Worm (Caenorhabditis elegans) whole organism, L4 larva: ENCODE results near the gene R05G6.4.

Experiments
- F26F4.8 ChIP-seq: fragments of 200-800 bp; sonication (Bioruptor generic); conservative IDR thresholded peaks from 2 replicates; pipeline ENCODE4 v1.3.6; 2022; ENCODE audit warnings: missing genetic modification characterization, missing compliant biosample characterization
- R02D3.7 ChIP-seq: fragments of 150-350 bp; sonication (generic microtip); optimal IDR thresholded peaks from 3 replicates; lab custom pipeline; 2014; ENCODE audit warnings: missing biosample characterization, missing genetic modification characterization
- T26A8.4 ChIP-seq: fragments of 200-800 bp; sonication (Bioruptor generic); IDR thresholded peaks from 2 replicates; pipeline ENCODE4 v1.3.6; 2022; ENCODE audit warnings: missing genetic modification characterization, missing compliant biosample characterization
- aha-1 ChIP-seq: fragments of 150-350 bp; peaks from one replicate; lab custom pipeline; 2014; ENCODE audit warnings: missing biosample characterization, missing genetic modification characterization
- arid-1 ChIP-seq: fragments of 200-800 bp; sonication (Bioruptor generic); conservative IDR thresholded peaks from 2 replicates; pipeline ENCODE4 v1.3.6; 2022; ENCODE audit warnings: missing genetic modification reagents, missing genetic modification characterization, missing compliant biosample characterization
- ceh-32 ChIP-seq: sonication (generic microtip); optimal IDR thresholded peaks from 2 replicates; lab custom pipeline; 2016; ENCODE audit warnings: mild to moderate bottlenecking, missing genetic modification characterization, missing compliant biosample characterization; ENCODE audit not compliant: poor library complexity
- ceh-44 ChIP-seq: fragments of 200-800 bp; sonication (Bioruptor generic); IDR thresholded peaks from 2 replicates; pipeline ENCODE4 v1.3.6; 2022; ENCODE audit warnings: missing genetic modification reagents, missing genetic modification characterization, missing compliant biosample characterization
- ceh-62 ChIP-seq: sonication (generic microtip); optimal IDR thresholded peaks from 2 replicates; lab custom pipeline; 2017; ENCODE audit warnings: missing biosample characterization, missing genetic modification characterization
- ctbp-1 ChIP-seq: fragments of 200-800 bp; sonication (Bioruptor generic); IDR thresholded peaks from 2 replicates; pipeline ENCODE4 v1.3.6; 2022; ENCODE audit warnings: missing genetic modification reagents, missing genetic modification characterization, missing compliant biosample characterization
- daf-12 ChIP-seq: fragments of 150-350 bp; optimal IDR thresholded peaks from 2 replicates; lab custom pipeline; 2014; ENCODE audit warnings: missing biosample characterization, missing genetic modification reagents, missing genetic modification characterization
- daf-16 ChIP-seq, 3 experiments: sonication (generic microtip); optimal IDR thresholded peaks; 2 replicates each; lab custom pipeline; 2016 to 2017; ENCODE audit warnings: missing genetic modification characterization in 3 of 3, missing genetic modification reagents in 3 of 3, mild to moderate bottlenecking in 2 of 3, missing compliant biosample characterization in 2 of 3, missing biosample characterization in 1 of 3, moderate library complexity in 1 of 3
- daf-19 ChIP-seq: fragments of 200-800 bp; sonication (Bioruptor generic); conservative IDR thresholded peaks from 2 replicates; pipeline ENCODE4 v1.3.6; 2022; ENCODE audit warnings: missing genetic modification characterization, missing compliant biosample characterization
- daf-8 ChIP-seq: fragments of 200-800 bp; sonication (Bioruptor generic); IDR thresholded peaks from 2 replicates; pipeline ENCODE4 v1.3.6; 2022; ENCODE audit warnings: missing genetic modification characterization, missing compliant biosample characterization
- dmd-6 ChIP-seq: fragments of 200-800 bp; sonication (Bioruptor generic); IDR thresholded peaks from 2 replicates; pipeline ENCODE4 v1.3.6; 2022; ENCODE audit warnings: missing genetic modification reagents, missing genetic modification characterization, missing compliant biosample characterization
- dmd-8 ChIP-seq: fragments of 200-800 bp; sonication (Bioruptor generic); IDR thresholded peaks from 2 replicates; pipeline ENCODE4 v1.3.6; 2022; ENCODE audit warnings: missing genetic modification characterization, missing compliant biosample characterization
- duxl-1 ChIP-seq: sonication (generic microtip); optimal IDR thresholded peaks from 2 replicates; lab custom pipeline; 2016; ENCODE audit warnings: mild to moderate bottlenecking, missing genetic modification characterization, moderate library complexity, missing compliant biosample characterization; ENCODE audit not compliant: poor library complexity
- dve-1 ChIP-seq: sonication (generic microtip); optimal IDR thresholded peaks from 2 replicates; lab custom pipeline; 2017; ENCODE audit warnings: antibody characterized with exemption, mild to moderate bottlenecking, missing genetic modification characterization, missing compliant biosample characterization; ENCODE audit not compliant: insufficient read depth
- gei-8 ChIP-seq: fragments of 200-800 bp; sonication (Bioruptor generic); optimal IDR thresholded peaks from 2 replicates; lab custom pipeline; 2018; ENCODE audit warnings: mild to moderate bottlenecking, missing genetic modification characterization, missing compliant biosample characterization
- hif-1 ChIP-seq, 2 experiments: sonication (generic microtip); optimal IDR thresholded peaks; 2 replicates each; lab custom pipeline; 2016 to 2017; ENCODE audit warnings: missing compliant biosample characterization in 2 of 2, missing genetic modification characterization in 2 of 2, missing genetic modification reagents in 2 of 2, missing genotype in 2 of 2, mild to moderate bottlenecking in 1 of 2
- lin-1 ChIP-seq: fragments of 200-800 bp; sonication (Bioruptor generic); IDR thresholded peaks from 2 replicates; pipeline ENCODE4 v1.3.6; 2022; ENCODE audit warnings: missing genetic modification reagents, missing genetic modification characterization, missing compliant biosample characterization
- lsy-2 ChIP-seq, 2 experiments: fragments of 150-350 bp in 1 of 2; sonication (generic microtip) in 1 of 2; optimal IDR thresholded peaks; 2 replicates each; lab custom pipeline; 2014 to 2017; ENCODE audit warnings: missing biosample characterization in 2 of 2, missing genetic modification characterization in 2 of 2
- mdl-1 ChIP-seq, 2 experiments: fragments of 150-350 bp in 1 of 2; sonication (generic microtip) in 1 of 2; optimal IDR thresholded peaks; 2 replicates each; lab custom pipeline; 2014 to 2017; ENCODE audit warnings: missing biosample characterization in 2 of 2, missing genetic modification characterization in 2 of 2
- mdt-29 ChIP-seq: fragments of 200-800 bp; sonication (Bioruptor generic); IDR thresholded peaks from 2 replicates; pipeline ENCODE4 v1.3.6; 2022; ENCODE audit warnings: missing genetic modification reagents, missing genetic modification characterization, missing compliant biosample characterization
- mxl-2 ChIP-seq: fragments of 200-800 bp; sonication (Bioruptor generic); conservative IDR thresholded peaks from 2 replicates; pipeline ENCODE4 v1.3.6; 2022; ENCODE audit warnings: missing genetic modification reagents, missing genetic modification characterization, missing compliant biosample characterization
- mxl-3 ChIP-seq: fragments of 200-800 bp; sonication (Bioruptor generic); optimal IDR thresholded peaks from 2 replicates; lab custom pipeline; 2018; ENCODE audit warnings: mild to moderate bottlenecking, missing genetic modification characterization, missing compliant biosample characterization
- nhr-102 ChIP-seq: sonication (generic microtip); optimal IDR thresholded peaks from 2 replicates; lab custom pipeline; 2016; ENCODE audit warnings: mild to moderate bottlenecking, missing genetic modification characterization, moderate library complexity, missing compliant biosample characterization
- nhr-28 ChIP-seq: fragments of 150-350 bp; optimal IDR thresholded peaks from 2 replicates; lab custom pipeline; 2014; ENCODE audit warnings: missing biosample characterization, missing genetic modification characterization
- nhr-41 ChIP-seq: fragments of 200-800 bp; sonication (Bioruptor generic); IDR thresholded peaks from 2 replicates; pipeline ENCODE4 v1.3.6; 2022; ENCODE audit warnings: missing genetic modification reagents, missing genetic modification characterization, missing compliant biosample characterization
- nhr-77 ChIP-seq: fragments of 150-350 bp; optimal IDR thresholded peaks from 2 replicates; lab custom pipeline; 2014; ENCODE audit warnings: missing biosample characterization, missing genetic modification characterization
- php-3 ChIP-seq: fragments of 200-800 bp; sonication (Bioruptor generic); IDR thresholded peaks from 2 replicates; pipeline ENCODE4 v1.3.6; 2022; ENCODE audit warnings: missing genetic modification reagents, missing genetic modification characterization, missing compliant biosample characterization
- pqm-1 ChIP-seq: sonication (generic microtip); optimal IDR thresholded peaks from 2 replicates; lab custom pipeline; 2017; ENCODE audit warnings: missing biosample characterization, missing genetic modification characterization
- skn-1 ChIP-seq: fragments of 150-350 bp; optimal IDR thresholded peaks from 2 replicates; lab custom pipeline; 2014; ENCODE audit warnings: missing biosample characterization, missing genetic modification characterization
- snpc-4 ChIP-seq: fragments of 150-350 bp; optimal IDR thresholded peaks from 2 replicates; lab custom pipeline; 2014; ENCODE audit warnings: missing biosample characterization, missing genetic modification characterization
- spr-3 ChIP-seq: fragments of 200-800 bp; sonication (Bioruptor generic); optimal IDR thresholded peaks from 2 replicates; lab custom pipeline; 2018; ENCODE audit warnings: mild to moderate bottlenecking, missing genetic modification characterization, missing compliant biosample characterization
- tra-1 ChIP-seq: fragments of 200-800 bp; sonication (Bioruptor generic); IDR thresholded peaks from 2 replicates; pipeline ENCODE4 v1.3.6; 2022; ENCODE audit warnings: missing genetic modification reagents, missing genetic modification characterization, missing compliant biosample characterization
- unc-130 ChIP-seq: sonication (generic microtip); optimal IDR thresholded peaks from 2 replicates; lab custom pipeline; 2016; ENCODE audit warnings: missing genetic modification reagents, missing genetic modification characterization, missing compliant biosample characterization
- vab-7 ChIP-seq: fragments of 200-800 bp; sonication (Bioruptor generic); IDR thresholded peaks from 2 replicates; pipeline ENCODE4 v1.3.6; 2022; ENCODE audit warnings: missing genetic modification reagents, missing genetic modification characterization, missing compliant biosample characterization

The R05G6.4 gene

DNA sequence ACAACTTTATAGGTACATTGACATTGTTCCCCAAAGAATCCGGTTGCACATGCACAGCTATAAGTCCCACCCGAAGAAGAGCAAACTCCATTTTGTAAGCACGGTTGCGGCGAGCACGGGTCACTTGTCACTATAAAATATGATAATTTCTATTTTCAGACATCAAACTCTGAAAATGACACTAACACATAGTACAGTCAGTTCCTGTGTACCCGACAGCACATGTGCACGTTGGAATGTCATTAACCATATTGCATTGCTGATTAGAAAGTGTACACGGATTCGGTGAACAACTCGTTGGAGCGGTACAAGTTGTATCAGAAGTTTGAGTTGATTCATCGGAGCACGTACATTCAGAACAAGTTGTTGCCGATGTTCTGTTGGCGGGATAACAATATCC lies 15.8 kb upstream of the R05G6.4 start (continued):
- TF ChIP-seq mdl-1 (tag; optimal IDR thresholded peaks at IDR 0.05; lab: Kevin White, UChicago) (no peak), hif-1 (tag; optimal IDR thresholded peaks at IDR 0.05; lab: Kevin White, UChicago) (no peak), nhr-28 (tag; lab: Kevin White, UChicago) (peak; percentile 83), lin-1 (GFP tag; lab: Robert Waterston, UW) (no peak), mxl-2 (GFP tag; lab: Robert Waterston, UW) (no peak), vab-7 (GFP tag; lab: Robert Waterston, UW) (no peak), T26A8.4 (GFP tag; lab: Robert Waterston, UW) (no peak), gei-8 (no peak), lsy-2 (tag; optimal IDR thresholded peaks at IDR 0.05; lab: Kevin White, UChicago) (no peak), unc-130 (GFP tag; lab: Kevin White, UChicago) (no peak), nhr-41 (no peak), mxl-3 (GFP tag; lab: Kevin White, UChicago) (peak; percentile 56), arid-1 (no peak), daf-16 (GFP tag; optimal IDR thresholded peaks at IDR 0.05; lab: Kevin White, UChicago) (no peak), daf-16 (tag; optimal IDR thresholded peaks at IDR 0.05; lab: Kevin White, UChicago) (peak; percentile 53), nhr-77 (peak; percentile 41), tra-1 (no peak)

DNA sequence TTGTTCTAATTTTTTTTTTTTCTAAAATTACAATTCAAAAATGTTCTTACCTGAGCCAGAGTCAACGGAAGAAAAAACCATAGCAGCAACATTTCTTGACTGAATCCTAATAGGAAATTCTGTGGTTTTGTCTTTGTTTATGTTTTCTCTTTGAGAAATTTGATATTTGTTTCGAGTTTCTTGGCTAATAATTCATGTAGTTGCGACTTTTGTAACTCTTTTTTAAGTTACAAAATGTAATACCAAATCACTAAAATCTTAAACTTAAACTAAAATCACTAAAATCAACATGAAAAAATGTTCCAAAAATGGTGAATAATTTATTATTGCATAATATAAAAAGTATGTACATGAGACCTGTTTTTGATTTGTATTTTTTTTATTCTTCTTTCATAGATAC lies 15.3 kb upstream of the R05G6.4 start, which contains the start of gene egas-4:
Gene egas-4, minus strand, starts transcription at position 101 of the 400 bp plus-strand sequence.
- TF ChIP-seq gei-8 = no peak

DNA sequence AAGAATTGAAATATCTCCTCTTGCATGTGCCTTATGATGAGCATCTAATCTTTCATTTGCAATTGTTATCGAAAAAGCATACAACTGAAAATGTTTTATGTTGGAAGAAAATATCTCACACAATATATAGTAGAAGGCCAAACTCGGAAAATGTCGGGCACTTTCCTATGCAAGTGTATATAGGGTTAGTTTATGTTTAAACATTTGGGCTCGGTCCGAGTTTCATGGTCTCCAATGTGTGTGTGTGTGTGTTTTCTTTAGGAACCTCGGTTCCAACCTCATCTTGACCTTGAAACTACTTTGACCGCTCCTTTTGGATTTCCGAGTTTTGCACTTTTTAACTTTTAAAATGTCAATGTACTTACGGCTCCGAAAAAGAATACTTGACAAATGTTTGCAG lies 13.7 kb upstream of the R05G6.4 start:
- TF ChIP-seq R02D3.7 (no peak), daf-16 (GFP tag; optimal IDR thresholded peaks at IDR 0.05; lab: Kevin White, UChicago) (peak in 1 of 2 experiments; percentile 19), daf-16 (tag; optimal IDR thresholded peaks at IDR 0.05; lab: Kevin White, UChicago) (no peak), F26F4.8 (GFP tag; lab: Robert Waterston, UW) (peak; percentile 61; the same call in 1 of the 2 replicates), vab-7 (GFP tag; lab: Robert Waterston, UW) (no peak), ceh-62 (tag; lab: Kevin White, UChicago) (no peak), dve-1 (tag; lab: Kevin White, UChicago) (peak; percentile 14), arid-1 (0 out of 2 replicates have a peak, but pooled peaks have one; percentile 33), daf-8 (GFP tag; lab: Robert Waterston, UW) (no peak), aha-1 (peak; percentile 55), dmd-8 (0 out of 2 replicates have a peak, but pooled peaks have one; percentile 15), daf-19 (0 out of 2 replicates have a peak, but pooled peaks have one; percentile 18), snpc-4 (tag; lab: Kevin White, UChicago) (peak; percentile 49), mxl-3 (GFP tag; lab: Kevin White, UChicago) (no peak)
- TF ChIP-seq, all 104 proteins: peak for 8

DNA sequence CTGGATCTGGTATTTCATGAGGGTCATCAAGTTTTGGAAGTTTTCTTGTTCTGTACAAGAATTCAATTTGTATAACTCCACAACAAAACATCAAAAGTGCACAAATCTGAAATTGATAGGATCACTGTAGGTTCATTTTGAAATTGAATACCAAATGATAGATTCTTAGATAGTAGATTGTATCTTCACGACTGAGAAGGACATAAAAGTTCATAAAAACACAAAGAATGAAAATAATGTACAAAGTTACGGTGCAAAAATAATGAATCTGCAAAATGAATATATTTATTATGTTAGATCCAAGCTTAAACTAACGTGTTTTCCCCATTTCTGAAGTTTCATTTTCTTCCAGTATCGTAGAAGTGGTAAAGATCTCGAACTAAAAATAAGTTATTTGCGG lies 12.1 kb upstream of the R05G6.4 start:
- no peak for TF ChIP-seq T26A8.4 (GFP tag; lab: Robert Waterston, UW)
- no peak for TF ChIP-seq dmd-8
- TF ChIP-seq ceh-44 = no peak
- TF ChIP-seq daf-12 (tag; lab: Kevin White, UChicago) = no peak
- TF ChIP-seq nhr-28 (tag; lab: Kevin White, UChicago) = no peak
- TF ChIP-seq mdt-29 (GFP tag; lab: Robert Waterston, UW) = no peak
- TF ChIP-seq daf-8 (GFP tag; lab: Robert Waterston, UW) = no peak
- TF ChIP-seq ctbp-1 = no peak
- TF ChIP-seq duxl-1 (tag; lab: Kevin White, UChicago) = no peak
- TF ChIP-seq skn-1 (tag; lab: Kevin White, UChicago) = no peak
- TF ChIP-seq spr-3 (GFP tag; lab: Kevin White, UChicago) = no peak

- TF ChIP-seq daf-16 (GFP tag; optimal IDR thresholded peaks at IDR 0.05; lab: Kevin White, UChicago) (no peak), daf-16 (tag; optimal IDR thresholded peaks at IDR 0.05; lab: Kevin White, UChicago) (peak; percentile 20), dve-1 (tag; lab: Kevin White, UChicago) (peak; percentile 8), dmd-6 (peak; percentile 39; the same call in 1 of the 2 replicates), php-3 (GFP tag; lab: Robert Waterston, UW) (peak; percentile 74), ceh-32 (tag; lab: Kevin White, UChicago) (no peak), nhr-102 (no peak), pqm-1 (tag; lab: Kevin White, UChicago) (peak; percentile 1)
Measured at ce11 chrIV:7501337-7501736, 11.7 kb upstream of the R05G6.4 start, which contains the start of gene F55G1.15. Gene F55G1.15 (minus strand): TSS chrIV:7501437.
